Fruit fly (Drosophila melanogaster): Measurements from ENCODE around the gene Rdl.

Gene Rdl

dm6 chr3L:9182053-9182572 lies at the start of gene Rdl:
Gene Rdl (minus strand): TSS chr3L:9182149.
- no peak for TF ChIP-seq noc (tag; optimal IDR thresholded peaks at IDR 0.05)

- peak; percentile 1 for TF ChIP-seq noc (tag; optimal IDR thresholded peaks at IDR 0.05)
These were observed 29.5 kb upstream of the Rdl start, which contains the start of gene CG4476 for dm6 chr3L:9211302-9211930. Gene CG4476 (plus strand): TSS chr3L:9211880.

- peak; percentile 14 for TF ChIP-seq noc (tag; optimal IDR thresholded peaks at IDR 0.05)
These were observed 27.7 kb upstream of the Rdl start for dm6 chr3L:9209665-9210064.

dm6 chr3L:9208704-9209405 lies 26.9 kb upstream of the Rdl start, which contains the start of gene Slc45-1:
Gene Slc45-1 (minus strand): TSS chr3L:9208853.
- no peak for TF ChIP-seq noc (tag; optimal IDR thresholded peaks at IDR 0.05)

dm6 chr3L:9193003-9193402 lies 11.1 kb upstream of the Rdl start:
- no peak for TF ChIP-seq noc (tag; optimal IDR thresholded peaks at IDR 0.05)

- TF ChIP-seq noc (tag; optimal IDR thresholded peaks at IDR 0.05) = no peak
These were observed 6.7 kb upstream of the Rdl start for dm6 chr3L:9188622-9189021.

- no peak for TF ChIP-seq noc (tag; optimal IDR thresholded peaks at IDR 0.05)
These were observed 30.7 kb downstream of the Rdl start for dm6 chr3L:9151183-9151786.

dm6 chr3L:9141998-9142397 lies 40.0 kb downstream of the Rdl start:
- no peak for TF ChIP-seq noc (tag; optimal IDR thresholded peaks at IDR 0.05)

- TF ChIP-seq noc (tag; optimal IDR thresholded peaks at IDR 0.05) = no peak
These were observed 42.4 kb downstream of the Rdl start for dm6 chr3L:9139553-9139952.

dm6 chr3L:9136976-9137954 lies 44.7 kb downstream of the Rdl start, which contains the start of the genes Use1 and nwk:
Gene Use1 (minus strand): TSS chr3L:9137181.
Gene nwk (plus strand): TSS chr3L:9137860.
- TF ChIP-seq noc (tag; optimal IDR thresholded peaks at IDR 0.05) = no peak

dm6 chr3L:9135792-9136191 lies 46.2 kb downstream of the Rdl start:
- TF ChIP-seq noc (tag; optimal IDR thresholded peaks at IDR 0.05) = no peak

dm6 chr3L:9134349-9134748 lies 47.6 kb downstream of the Rdl start, which contains the start of the genes bol and Dhpr:
Gene bol (minus strand): TSS chr3L:9134405.
Gene Dhpr (plus strand): TSS chr3L:9134560.
- TF ChIP-seq noc (tag; optimal IDR thresholded peaks at IDR 0.05) = no peak

- no peak for TF ChIP-seq noc (tag; optimal IDR thresholded peaks at IDR 0.05)
These were observed 52.3 kb downstream of the Rdl start for dm6 chr3L:9129583-9130146.

dm6 chr3L:9128700-9129582 lies 53.0 kb downstream of the Rdl start:
- no peak for TF ChIP-seq noc (tag; optimal IDR thresholded peaks at IDR 0.05)

All from whole organism, larva.